Fruit fly (Drosophila melanogaster) whole organism, embryonic: ENCODE results near the gene trbl.

Source experiments
- Atf3 ChIP-seq: fragments of 200-800 bp; sonication (Bioruptor generic); optimal IDR thresholded peaks from 3 replicates; lab custom pipeline; 2016; ENCODE audit warnings: missing biosample characterization, missing genetic modification characterization
- Awh ChIP-seq: fragments of 200-800 bp; sonication (Bioruptor generic); IDR thresholded peaks from 2 replicates; pipeline ENCODE4, ENCODE4 v1.3.6; 2022; ENCODE audit warnings: missing biosample characterization, missing genetic modification characterization
- BEAF-32 ChIP-seq: fragments of 200-800 bp; sonication (Bioruptor generic); optimal IDR thresholded peaks from 3 replicates; lab custom pipeline; 2017; ENCODE audit warnings: missing biosample characterization, missing genetic modification characterization, mild to moderate bottlenecking, moderate library complexity, missing genetic modification reagents
- BtbVII ChIP-seq: fragments of 200-800 bp; sonication (Bioruptor generic); optimal IDR thresholded peaks from 3 replicates; lab custom pipeline; 2017; ENCODE audit warnings: missing biosample characterization, mild to moderate bottlenecking, missing genetic modification characterization
- CG11696 ChIP-seq: fragments of 200-800 bp; sonication (Bioruptor generic); IDR thresholded peaks from 2 replicates; pipeline ENCODE4 v1.3.6; 2022; ENCODE audit warnings: missing biosample characterization, missing genetic modification characterization
- CG12236 ChIP-seq: fragments of 200-800 bp; sonication (Bioruptor generic); optimal IDR thresholded peaks from 2 replicates; lab custom pipeline; 2016; ENCODE audit warnings: missing biosample characterization, missing genetic modification characterization
- CG14965 ChIP-seq: fragments of 200-800 bp; sonication (Bioruptor generic); optimal IDR thresholded peaks from 2 replicates; lab custom pipeline; 2016; ENCODE audit warnings: missing biosample characterization, missing genetic modification characterization, borderline replicate concordance
- CG1529 ChIP-seq: fragments of 200-800 bp; sonication (Bioruptor generic); optimal IDR thresholded peaks from 3 replicates; lab custom pipeline; 2018; ENCODE audit warnings: missing biosample characterization, missing genetic modification characterization
- CG1602 ChIP-seq: fragments of 200-800 bp; sonication (Bioruptor generic); optimal IDR thresholded peaks from 3 replicates; lab custom pipeline; 2016; ENCODE audit warnings: missing biosample characterization, missing genetic modification characterization
- CG18764 ChIP-seq: fragments of 200-800 bp; sonication (Bioruptor generic); optimal IDR thresholded peaks from 3 replicates; lab custom pipeline; 2016; ENCODE audit warnings: missing biosample characterization, missing genetic modification characterization
- CG3281 ChIP-seq: fragments of 200-800 bp; sonication (Bioruptor generic); optimal IDR thresholded peaks from 3 replicates; lab custom pipeline; 2017; ENCODE audit warnings: missing biosample characterization, mild to moderate bottlenecking, missing genetic modification characterization
- CG4854 ChIP-seq: fragments of 200-800 bp; sonication (Bioruptor generic); optimal IDR thresholded peaks from 2 replicates; lab custom pipeline; 2016; ENCODE audit warnings: missing biosample characterization, missing genetic modification characterization, inconsistent platforms
- CG7372 ChIP-seq: fragments of 200-800 bp; sonication (Bioruptor generic); IDR thresholded peaks from 2 replicates; pipeline ENCODE4 v1.3.6; 2022; ENCODE audit warnings: missing biosample characterization, missing genetic modification characterization
- CG7928 ChIP-seq: fragments of 200-800 bp; sonication (Bioruptor generic); optimal IDR thresholded peaks from 2 replicates; lab custom pipeline; 2017; ENCODE audit warnings: missing biosample characterization, mild to moderate bottlenecking, missing genetic modification characterization
- CG8924 ChIP-seq: fragments of 200-800 bp; optimal IDR thresholded peaks from 3 replicates; lab custom pipeline; 2019; ENCODE audit warnings: missing biosample characterization, mild to moderate bottlenecking, missing genetic modification characterization, moderate library complexity
- CG9727 ChIP-seq: fragments of 200-800 bp; sonication (Bioruptor generic); optimal IDR thresholded peaks from 3 replicates; lab custom pipeline; 2017; ENCODE audit warnings: missing biosample characterization, mild to moderate bottlenecking, missing genetic modification characterization
- CoRest ChIP-seq: fragments of 200-800 bp; sonication (Bioruptor generic); optimal IDR thresholded peaks from 3 replicates; lab custom pipeline; 2018; ENCODE audit warnings: missing biosample characterization, mild to moderate bottlenecking, missing genetic modification characterization, moderate library complexity
- Dp ChIP-seq: fragments of 200-800 bp; sonication (Bioruptor generic); optimal IDR thresholded peaks from 2 replicates; lab custom pipeline; 2018; ENCODE audit warnings: missing biosample characterization, mild to moderate bottlenecking, missing genetic modification characterization, moderate library complexity
- Drgx ChIP-seq: fragments of 200-800 bp; sonication (Bioruptor generic); IDR thresholded peaks from 2 replicates; pipeline ENCODE4 v1.3.6; 2022; ENCODE audit warnings: missing biosample characterization, missing genetic modification characterization
- ERR ChIP-seq: fragments of 200-800 bp; sonication (Bioruptor generic); optimal IDR thresholded peaks from 2 replicates; lab custom pipeline; 2016; ENCODE audit warnings: missing biosample characterization, missing genetic modification characterization
- Hr78 ChIP-seq, 2 experiments: fragments of 200-800 bp in 1 of 2; fragments of >200 bp in 1 of 2; sonication (Bioruptor generic) in 1 of 2; optimal IDR thresholded peaks; 2 replicates each; lab custom pipeline; 2017 to 2019; ENCODE audit warnings: missing biosample characterization in 2 of 2, missing genetic modification characterization in 2 of 2, mild to moderate bottlenecking in 1 of 2, moderate library complexity in 1 of 2
- Lim3 ChIP-seq: fragments of 200-800 bp; sonication (Bioruptor generic); IDR thresholded peaks from 2 replicates; pipeline ENCODE4 v1.3.6; 2022; ENCODE audit warnings: missing biosample characterization, missing genetic modification characterization
- MESR4 ChIP-seq: fragments of 200-800 bp; sonication (Bioruptor generic); optimal IDR thresholded peaks from 2 replicates; lab custom pipeline; 2018; ENCODE audit warnings: missing biosample characterization, mild to moderate bottlenecking, missing genetic modification characterization, moderate library complexity
- Max ChIP-seq: fragments of 200-800 bp; sonication (Bioruptor generic); optimal IDR thresholded peaks from 2 replicates; lab custom pipeline; 2016; ENCODE audit warnings: missing biosample characterization, mild to moderate bottlenecking, missing genetic modification characterization
- Meics ChIP-seq: fragments of 200-800 bp; sonication (Bioruptor generic); optimal IDR thresholded peaks from 2 replicates; lab custom pipeline; 2017; ENCODE audit warnings: missing biosample characterization, mild to moderate bottlenecking, missing genetic modification characterization
- NFAT ChIP-seq: fragments of 200-800 bp; sonication (Bioruptor generic); IDR thresholded peaks from 2 replicates; pipeline ENCODE4 v1.3.6; 2022; ENCODE audit warnings: missing biosample characterization, missing genetic modification characterization
- Pdp1 ChIP-seq, 2 experiments: fragments of 200-800 bp; sonication (Bioruptor generic); optimal IDR thresholded peaks; 3 replicates each; lab custom pipeline; 2016; ENCODE audit warnings: missing biosample characterization in 2 of 2, missing genetic modification characterization in 2 of 2, mild to moderate bottlenecking in 1 of 2, moderate library complexity in 1 of 2
- Poxn ChIP-seq: fragments of 200-800 bp; sonication (Bioruptor generic); IDR thresholded peaks from 2 replicates; pipeline ENCODE4 v1.3.6; 2022; ENCODE audit warnings: missing biosample characterization, missing genetic modification characterization
- bsh ChIP-seq, 2 experiments: fragments of 200-800 bp; sonication (Bioruptor generic); optimal IDR thresholded peaks; 2 replicates each; lab custom pipeline; 2017 to 2018; ENCODE audit warnings: mild to moderate bottlenecking in 2 of 2, missing biosample characterization in 2 of 2, missing genetic modification characterization in 2 of 2, moderate library complexity in 1 of 2
- chn ChIP-seq: fragments of 200-800 bp; sonication (Bioruptor generic); optimal IDR thresholded peaks from 2 replicates; lab custom pipeline; 2016; ENCODE audit warnings: missing biosample characterization, missing genetic modification characterization
- crc ChIP-seq: fragments of 200-800 bp; sonication (Bioruptor generic); optimal IDR thresholded peaks from 2 replicates; lab custom pipeline; 2016; ENCODE audit warnings: missing biosample characterization, missing genetic modification characterization
- crp ChIP-seq, 2 experiments: fragments of 200-800 bp; sonication (Bioruptor generic); optimal IDR thresholded peaks; 2 replicates in 1 of 2; 3 replicates in 1 of 2; lab custom pipeline; 2017; ENCODE audit warnings: missing biosample characterization in 2 of 2, missing genetic modification characterization in 2 of 2, mild to moderate bottlenecking in 1 of 2, moderate library complexity in 1 of 2
- dmrt99B ChIP-seq: fragments of 200-800 bp; sonication (Bioruptor generic); optimal IDR thresholded peaks from 2 replicates; lab custom pipeline; 2018; ENCODE audit warnings: missing biosample characterization, mild to moderate bottlenecking, missing genetic modification characterization, moderate library complexity
- emc ChIP-seq: fragments of 200-800 bp; sonication (Bioruptor generic); optimal IDR thresholded peaks from 2 replicates; lab custom pipeline; 2016; ENCODE audit warnings: missing biosample characterization, missing genetic modification characterization
- jigr1 ChIP-seq: fragments of 200-800 bp; sonication (Bioruptor generic); IDR thresholded peaks from 3 replicates; pipeline ENCODE4 v1.3.6; 2022; ENCODE audit warnings: missing biosample characterization, missing genetic modification characterization
- klu ChIP-seq: fragments of 200-800 bp; sonication (Bioruptor generic); IDR thresholded peaks from 2 replicates; pipeline ENCODE4 v1.3.6; 2022; ENCODE audit warnings: missing biosample characterization, missing genetic modification characterization
- onecut ChIP-seq: fragments of 200-800 bp; sonication (Bioruptor generic); IDR thresholded peaks from 2 replicates; pipeline ENCODE4 v1.3.6; 2022; ENCODE audit warnings: missing biosample characterization, missing genetic modification characterization
- phol ChIP-seq: fragments of 200-800 bp; sonication (Bioruptor generic); optimal IDR thresholded peaks from 3 replicates; lab custom pipeline; 2018; ENCODE audit warnings: missing biosample characterization, mild to moderate bottlenecking, missing genetic modification characterization, moderate library complexity
- pnt ChIP-seq: fragments of 200-800 bp; sonication (Bioruptor generic); optimal IDR thresholded peaks from 3 replicates; lab custom pipeline; 2016; ENCODE audit warnings: missing biosample characterization, missing genetic modification characterization
- pros ChIP-seq: fragments of 200-800 bp; sonication (Bioruptor generic); optimal IDR thresholded peaks from 3 replicates; lab custom pipeline; 2019; ENCODE audit warnings: missing biosample characterization, mild to moderate bottlenecking, missing genetic modification characterization, moderate library complexity
- psq ChIP-seq: fragments of 200-800 bp; sonication (Bioruptor generic); optimal IDR thresholded peaks from 2 replicates; lab custom pipeline; 2017; ENCODE audit warnings: missing biosample characterization, missing genetic modification characterization
- pzg ChIP-seq: fragments of 200-800 bp; sonication (Bioruptor generic); optimal IDR thresholded peaks from 3 replicates; lab custom pipeline; 2018; ENCODE audit warnings: missing biosample characterization, mild to moderate bottlenecking, missing genetic modification characterization, moderate library complexity
- scrt ChIP-seq: fragments of 200-800 bp; sonication (Bioruptor generic); optimal IDR thresholded peaks from 2 replicates; lab custom pipeline; 2018; ENCODE audit warnings: missing biosample characterization, mild to moderate bottlenecking, missing genetic modification characterization, moderate library complexity
- sima ChIP-seq: fragments of 200-800 bp; sonication (Bioruptor generic); optimal IDR thresholded peaks from 2 replicates; lab custom pipeline; 2016; ENCODE audit warnings: missing biosample characterization, missing genetic modification characterization
- slp2 ChIP-seq: fragments of 200-800 bp; sonication (Bioruptor generic); optimal IDR thresholded peaks from 2 replicates; lab custom pipeline; 2016; ENCODE audit warnings: missing biosample characterization, missing genetic modification characterization
- stc ChIP-seq: fragments of 200-800 bp; sonication (Bioruptor generic); IDR thresholded peaks from 2 replicates; pipeline ENCODE4 v1.3.6; 2022; ENCODE audit warnings: missing biosample characterization, missing genetic modification characterization
- sug ChIP-seq: fragments of 200-800 bp; optimal IDR thresholded peaks from 2 replicates; lab custom pipeline; 2019; ENCODE audit warnings: missing biosample characterization, mild to moderate bottlenecking, missing genetic modification characterization, moderate library complexity
- tna ChIP-seq: fragments of 200-800 bp; sonication (Bioruptor generic); IDR thresholded peaks from 2 replicates; pipeline ENCODE4 v1.3.6; 2022; ENCODE audit warnings: missing biosample characterization, missing genetic modification characterization; ENCODE audit not compliant: partially characterized antibody
- vfl ChIP-seq: fragments of 200-800 bp; sonication (Bioruptor generic); optimal IDR thresholded peaks from 2 replicates; lab custom pipeline; 2016; ENCODE audit warnings: missing biosample characterization, missing genetic modification characterization

The trbl gene

DNA sequence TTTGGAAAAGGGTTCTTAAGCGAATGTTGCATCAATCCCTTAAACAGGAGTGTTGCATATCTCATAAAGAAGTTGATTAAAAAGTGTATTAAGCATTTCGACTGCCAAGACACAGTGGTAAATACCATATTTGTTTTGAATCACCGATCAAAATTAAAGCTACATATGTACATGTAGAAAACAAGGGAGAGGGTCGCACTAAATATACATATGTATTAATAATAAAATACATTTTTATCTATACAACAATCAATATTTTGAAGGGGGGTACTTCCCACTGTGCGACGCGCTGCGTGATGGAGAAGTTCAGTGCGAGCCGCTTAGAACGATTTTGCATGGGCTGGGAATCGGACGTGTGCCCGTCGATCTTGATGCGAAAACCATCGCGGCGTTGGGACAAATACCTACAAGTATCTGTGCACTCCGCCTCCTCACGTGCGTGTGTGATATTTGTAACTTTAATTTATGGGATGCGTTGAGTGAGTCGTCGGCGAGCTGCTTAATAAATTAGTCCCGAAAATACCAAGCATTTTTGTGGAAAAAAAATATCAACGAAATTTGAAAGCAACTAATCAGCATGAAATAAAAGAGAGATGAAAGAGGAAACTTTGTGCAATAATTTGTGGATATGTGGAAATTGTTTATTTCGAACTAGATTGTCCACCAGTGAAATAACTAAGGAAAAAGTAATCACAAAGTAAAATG lies 43.6 kb upstream of the trbl start (continued):
- TF ChIP-seq ERR (GFP tag; lab: Kevin White, UChicago) (no peak), CG1529 (peak; percentile 68), NFAT (peak; percentile 80), Awh (peak; percentile 92), phol (tag; lab: Kevin White, UChicago) (peak; percentile 83), CG4854 (peak; percentile 41), bsh (GFP tag; optimal IDR thresholded peaks at IDR 0.05; lab: Kevin White, UChicago) (peak; percentile 78 to 89), chn (peak; percentile 26), scrt (GFP tag; lab: Kevin White, UChicago) (peak; percentile 58), stc (GFP tag; lab: Robert Waterston, UW) (peak; percentile 91), Max (GFP tag; lab: Kevin White, UChicago) (peak; percentile 85), pros (GFP tag; lab: Kevin White, UChicago) (no peak), CG7372 (peak; percentile 87), BtbVII (GFP tag; lab: Kevin White, UChicago) (peak; percentile 84), slp2 (GFP tag; lab: Kevin White, UChicago) (no peak), jigr1 (peak; percentile 72; the same call in 1 of the 3 replicates), pzg (GFP tag; lab: Kevin White, UChicago) (peak; percentile 0), CG11696 (GFP tag; lab: Robert Waterston, UW) (peak; percentile 80), CG9727 (GFP tag; lab: Kevin White, UChicago) (peak; percentile 87), Lim3 (GFP tag; lab: Robert Waterston, UW) (peak; percentile 65; the same call in 1 of the 2 replicates), psq (GFP tag; lab: Kevin White, UChicago) (peak; percentile 28), Meics (GFP tag; lab: Kevin White, UChicago) (peak; percentile 86), CoRest (tag; lab: Kevin White, UChicago) (peak; percentile 85), CG7928 (GFP tag; lab: Kevin White, UChicago) (peak; percentile 52), sug (peak; percentile 53), MESR4 (GFP tag; lab: Kevin White, UChicago) (peak; percentile 14), crc (no peak), emc (GFP tag; lab: Kevin White, UChicago) (no peak), crp (GFP tag; optimal IDR thresholded peaks at IDR 0.05; lab: Kevin White, UChicago) (peak in 1 of 2 experiments; percentile 27), Pdp1 (GFP tag; optimal IDR thresholded peaks at IDR 0.05; lab: Kevin White, UChicago) (peak; percentile 13 to 49), CG3281 (peak; percentile 86), onecut (peak; percentile 75), Dp (GFP tag; lab: Kevin White, UChicago) (no peak), CG14965 (no peak), Atf3 (GFP tag; lab: Kevin White, UChicago) (peak; percentile 17), CG18764 (peak; percentile 69), sima (no peak), Poxn (GFP tag; lab: Robert Waterston, UW) (0 out of 2 replicates have a peak, but pooled peaks have one; percentile 37), dmrt99B (peak; percentile 91), tna (GFP tag; lab: Robert Waterston, UW) (0 out of 2 replicates have a peak, but pooled peaks have one; percentile 27), CG8924 (peak; percentile 84), pnt (GFP tag; lab: Kevin White, UChicago) (no peak), CG12236 (GFP tag; lab: Kevin White, UChicago) (no peak), vfl (GFP tag; lab: Kevin White, UChicago) (peak; percentile 32), BEAF-32 (no peak), Hr78 (GFP tag; optimal IDR thresholded peaks at IDR 0.05; lab: Kevin White, UChicago) (peak in 1 of 2 experiments; percentile 33), klu (GFP tag; lab: Robert Waterston, UW) (peak; percentile 79), CG1602 (GFP tag; lab: Kevin White, UChicago) (peak; percentile 78), Drgx (GFP tag; lab: Robert Waterston, UW) (peak; percentile 90)
